Fruit fly (Drosophila melanogaster) whole organism, pupa: ENCODE measurements around the gene Drp1.

Source experiments
- CG10348 ChIP-seq: fragments of 200-800 bp; sonication (Bioruptor generic); IDR thresholded peaks from 2 replicates; pipeline ENCODE4 v1.3.6; 2022; ENCODE audit warnings: missing biosample characterization, missing genetic modification characterization
- CG12605 ChIP-seq: fragments of 200-800 bp; sonication (Bioruptor generic); IDR thresholded peaks from 2 replicates; pipeline ENCODE4 v1.3.6; 2022; ENCODE audit warnings: missing biosample characterization, missing genetic modification characterization
- CG13204 ChIP-seq: fragments of 200-800 bp; sonication (Bioruptor generic); optimal IDR thresholded peaks from 2 replicates; lab custom pipeline; 2018; ENCODE audit warnings: missing biosample characterization, mild to moderate bottlenecking, missing genetic modification characterization, moderate library complexity
- CG14655 ChIP-seq: fragments of 200-800 bp; sonication (Bioruptor generic); optimal IDR thresholded peaks from 3 replicates; lab custom pipeline; 2017; ENCODE audit warnings: mild to moderate bottlenecking, missing biosample characterization, missing genetic modification reagents, missing genetic modification characterization
- CG15710 ChIP-seq: fragments of 200-800 bp; sonication (Bioruptor generic); optimal IDR thresholded peaks from 2 replicates; lab custom pipeline; 2018; ENCODE audit warnings: missing biosample characterization, mild to moderate bottlenecking, missing genetic modification characterization, moderate library complexity
- CG17806 ChIP-seq: fragments of 200-800 bp; sonication (Bioruptor generic); optimal IDR thresholded peaks from 2 replicates; lab custom pipeline; 2018; ENCODE audit warnings: missing biosample characterization, mild to moderate bottlenecking, missing genetic modification characterization, moderate library complexity
- CG32121 ChIP-seq: fragments of 200-800 bp; sonication (Bioruptor generic); IDR thresholded peaks from 2 replicates; pipeline ENCODE4 v1.3.6; 2022; ENCODE audit warnings: missing biosample characterization, missing genetic modification characterization
- CG34367 ChIP-seq: fragments of 200-800 bp; sonication (Bioruptor generic); optimal IDR thresholded peaks from 2 replicates; lab custom pipeline; 2018; ENCODE audit warnings: missing biosample characterization, mild to moderate bottlenecking, missing genetic modification characterization
- CG4496 ChIP-seq: fragments of 200-800 bp; sonication (Bioruptor generic); IDR thresholded peaks from 3 replicates; pipeline ENCODE4 v1.3.6; 2022; ENCODE audit warnings: missing biosample characterization, missing genetic modification characterization
- CG8159 ChIP-seq: fragments of 200-800 bp; sonication (Bioruptor generic); optimal IDR thresholded peaks from 3 replicates; lab custom pipeline; 2018; ENCODE audit warnings: missing biosample characterization, mild to moderate bottlenecking, missing genetic modification characterization, moderate library complexity
- CG8301 ChIP-seq: fragments of 200-800 bp; sonication (Bioruptor generic); optimal IDR thresholded peaks from 2 replicates; lab custom pipeline; 2018; ENCODE audit warnings: missing biosample characterization, mild to moderate bottlenecking, missing genetic modification characterization
- CG9948 ChIP-seq: fragments of 200-800 bp; sonication (Bioruptor generic); optimal IDR thresholded peaks from 2 replicates; lab custom pipeline; 2018; ENCODE audit warnings: missing biosample characterization, mild to moderate bottlenecking, missing genetic modification characterization, moderate library complexity
- D1 ChIP-seq: fragments of 200-800 bp; sonication (Bioruptor generic); optimal IDR thresholded peaks from 2 replicates; lab custom pipeline; 2018; ENCODE audit warnings: missing biosample characterization, mild to moderate bottlenecking, missing genetic modification characterization, moderate library complexity
- EcR ChIP-seq: fragments of 200-800 bp; sonication (Bioruptor generic); optimal IDR thresholded peaks from 3 replicates; lab custom pipeline; 2019; ENCODE audit warnings: missing biosample characterization, missing genetic modification characterization, mild to moderate bottlenecking, moderate library complexity, missing genetic modification reagents
- Ets98B ChIP-seq: fragments of 200-800 bp; sonication (Bioruptor generic); IDR thresholded peaks from 2 replicates; pipeline ENCODE4 v1.3.6; 2022; ENCODE audit warnings: missing biosample characterization, missing genetic modification characterization
- Pif1A ChIP-seq: fragments of 200-800 bp; sonication (Bioruptor generic); optimal IDR thresholded peaks from 3 replicates; lab custom pipeline; 2016; ENCODE audit warnings: missing biosample characterization, missing genetic modification characterization
- Pif1B ChIP-seq: fragments of 200-800 bp; sonication (Bioruptor generic); optimal IDR thresholded peaks from 3 replicates; lab custom pipeline; 2016; ENCODE audit warnings: missing biosample characterization, missing genetic modification characterization
- Snoo ChIP-seq: fragments of 200-800 bp; sonication (Bioruptor generic); optimal IDR thresholded peaks from 3 replicates; lab custom pipeline; 2017; ENCODE audit warnings: missing biosample characterization, mild to moderate bottlenecking, missing genetic modification characterization, inconsistent platforms
- fd96Ca ChIP-seq: fragments of 200-800 bp; sonication (Bioruptor generic); IDR thresholded peaks from 3 replicates; pipeline ENCODE4 v1.3.6; 2022; ENCODE audit warnings: missing biosample characterization, missing genetic modification characterization
- gl ChIP-seq: fragments of 200-800 bp; sonication (Bioruptor generic); optimal IDR thresholded peaks from 2 replicates; lab custom pipeline; 2018; ENCODE audit warnings: missing biosample characterization, mild to moderate bottlenecking, missing genetic modification characterization
- rn ChIP-seq: fragments of 200-800 bp; sonication (Bioruptor generic); IDR thresholded peaks from 2 replicates; pipeline ENCODE4 v1.3.6; 2022; ENCODE audit warnings: missing biosample characterization, missing genetic modification characterization

Drp1 gene

DNA sequence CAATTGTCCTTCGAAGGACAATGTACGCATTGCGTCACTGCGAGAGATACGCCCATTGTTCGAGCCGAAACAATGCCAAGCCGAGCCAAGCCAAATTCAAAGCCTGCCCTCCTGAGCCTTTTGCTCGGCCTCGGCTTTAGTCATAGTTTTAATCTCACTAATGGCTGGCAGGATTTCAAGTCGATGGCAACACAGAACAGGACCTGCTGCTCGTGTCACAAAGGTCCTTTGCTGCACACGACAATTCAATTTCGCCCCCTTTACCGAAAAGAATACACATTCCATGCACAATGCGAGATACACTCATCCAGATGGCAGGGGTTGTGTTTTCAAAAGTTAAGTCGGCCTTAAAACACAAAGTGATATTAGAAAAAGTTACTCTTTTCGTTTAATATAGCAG, 6.3 kb upstream of the Drp1 start, which contains the start of gene CG15394:
Gene CG15394, plus strand, starts transcription at position 301 of the 400 bp plus-strand sequence.
- TF ChIP-seq CG17806 (tag; lab: Kevin White, UChicago) (no peak), gl (tag; lab: Kevin White, UChicago) (no peak), CG8159 (tag; lab: Kevin White, UChicago) (no peak), EcR (GFP tag; lab: Kevin White, UChicago) (no peak), CG34367 (tag; lab: Kevin White, UChicago) (no peak), rn (GFP tag; lab: Robert Waterston, UW) (no peak), CG12605 (no peak), Ets98B (no peak)
- TF ChIP-seq, all 21 proteins: peak for 0

- TF ChIP-seq Snoo (no peak), Pif1A (GFP tag; lab: Kevin White, UChicago) (no peak), CG17806 (tag; lab: Kevin White, UChicago) (peak; percentile 23), CG12605 (peak; percentile 21; the same call in 1 of the 2 replicates), CG8159 (tag; lab: Kevin White, UChicago) (peak; percentile 9), CG15710 (tag; lab: Kevin White, UChicago) (peak; percentile 23), CG9948 (tag; lab: Kevin White, UChicago) (no peak), D1 (tag; lab: Kevin White, UChicago) (no peak), CG4496 (GFP tag; lab: Robert Waterston, UW) (peak; percentile 46; the same call in 1 of the 3 replicates), CG8301 (tag; lab: Kevin White, UChicago) (peak; percentile 41), CG13204 (GFP tag; lab: Kevin White, UChicago) (no peak), fd96Ca (GFP tag; lab: Robert Waterston, UW) (peak; percentile 62; the same call in 1 of the 3 replicates), EcR (GFP tag; lab: Kevin White, UChicago) (peak; percentile 72), Pif1B (GFP tag; lab: Kevin White, UChicago) (no peak), CG34367 (tag; lab: Kevin White, UChicago) (peak; percentile 14), Ets98B (peak; percentile 40), CG32121 (GFP tag; lab: Robert Waterston, UW) (peak; percentile 17; the same call in 1 of the 2 replicates), gl (tag; lab: Kevin White, UChicago) (peak; percentile 42), CG14655 (no peak), rn (GFP tag; lab: Robert Waterston, UW) (no peak)
Observed at dm6 chr2L:2584461-2585056, 671 bp downstream of the Drp1 start.

dm6 chr2L:2579669-2580351, 5.4 kb downstream of the Drp1 start, which contains the start of the genes ND-B17.2 and Arpc5:
Gene ND-B17.2 (minus strand): TSS chr2L:2580172.
Gene Arpc5 (plus strand): TSS chr2L:2580292.
- TF ChIP-seq CG8159 (tag; lab: Kevin White, UChicago), result peak; percentile 19
- no peak for TF ChIP-seq Pif1B (GFP tag; lab: Kevin White, UChicago)
- TF ChIP-seq CG15710 (tag; lab: Kevin White, UChicago), result peak; percentile 1

DNA sequence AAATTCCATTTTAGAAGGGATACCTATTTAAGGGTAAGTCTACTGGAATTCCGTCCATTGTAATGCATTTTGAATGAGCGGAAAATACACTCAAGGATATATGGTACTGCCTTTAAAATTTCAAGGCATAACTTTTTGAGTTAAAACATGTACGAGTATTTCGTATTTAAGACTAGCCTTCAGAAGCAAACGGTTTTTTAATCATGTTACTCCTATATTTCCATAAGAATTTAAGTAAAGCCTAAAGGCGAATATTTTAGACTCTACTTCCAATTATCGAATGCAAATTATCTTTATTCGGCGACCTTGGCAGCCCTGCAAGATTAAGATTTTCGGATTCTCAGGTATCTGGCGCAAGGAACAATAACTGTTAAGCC, 7.9 kb downstream of the Drp1 start, which contains the start of gene Elba2:
Gene Elba2, plus strand, starts transcription at position 327 of the 377 bp plus-strand sequence.
- TF ChIP-seq Ets98B (no peak), gl (tag; lab: Kevin White, UChicago) (no peak), CG17806 (tag; lab: Kevin White, UChicago) (no peak), Snoo (no peak), Pif1B (GFP tag; lab: Kevin White, UChicago) (no peak), CG10348 (GFP tag; lab: Robert Waterston, UW) (no peak), CG4496 (GFP tag; lab: Robert Waterston, UW) (no peak)

DNA sequence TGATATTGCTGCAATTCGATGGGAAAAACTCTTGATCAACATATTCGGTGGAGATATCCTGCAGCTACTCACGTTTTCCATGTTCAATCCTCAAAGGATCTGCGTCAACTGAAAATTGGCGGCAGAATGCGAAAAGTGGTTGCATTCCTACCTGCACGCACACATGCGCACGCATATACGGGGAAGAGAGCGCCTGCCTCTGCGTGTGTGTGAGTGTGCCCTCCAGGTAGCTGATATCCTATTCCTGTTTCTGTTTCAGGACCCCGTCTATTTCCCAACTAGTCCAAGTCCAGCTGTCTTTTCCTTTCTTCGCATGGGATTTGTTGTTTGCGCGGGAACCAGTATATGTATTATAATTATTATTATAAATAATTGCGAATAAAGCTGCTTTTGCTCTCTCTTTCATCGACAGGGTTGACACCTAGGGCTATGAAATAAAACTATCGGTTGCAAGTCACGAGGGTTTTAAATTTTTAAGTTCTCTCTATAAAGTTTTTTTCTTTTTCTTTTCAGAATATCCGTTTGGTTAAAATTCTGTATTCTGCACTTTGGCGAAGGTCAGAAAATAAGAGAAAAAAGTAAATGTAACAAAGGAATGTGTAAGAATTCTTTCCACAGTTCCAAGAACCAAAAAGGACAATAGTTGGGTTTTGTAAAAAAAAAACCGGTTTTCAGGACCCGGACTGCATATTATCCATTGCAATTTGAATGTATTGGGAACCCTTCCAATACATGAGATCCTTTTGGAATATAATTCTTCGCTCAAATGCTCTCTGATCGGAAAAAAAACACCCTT, 8.5 kb downstream of the Drp1 start, which contains the start of gene insv:
Gene insv, minus strand, starts transcription at position 433 of the 796 bp plus-strand sequence.
- TF ChIP-seq CG8301 (tag; lab: Kevin White, UChicago), result no peak
- peak; percentile 3 for TF ChIP-seq CG15710 (tag; lab: Kevin White, UChicago)
- no peak for TF ChIP-seq gl (tag; lab: Kevin White, UChicago)
- no peak for TF ChIP-seq Snoo

dm6 chr2L:2574717-2575273, 10.4 kb downstream of the Drp1 start, which contains the start of the genes Rad1 and Sws1:
Gene Rad1 (minus strand): TSS chr2L:2575052.
Gene Sws1 (minus strand): TSS chr2L:2575052.
- no peak for TF ChIP-seq CG15710 (tag; lab: Kevin White, UChicago)
- no peak for TF ChIP-seq Pif1A (GFP tag; lab: Kevin White, UChicago)
- TF ChIP-seq CG8301 (tag; lab: Kevin White, UChicago), result no peak
